Fruit fly (Drosophila melanogaster) whole organism, larva: Measurements from ENCODE around the gene stg1.

Experiments used
- noc ChIP-seq: fragments of 200-800 bp; sonication (Bioruptor generic); optimal IDR thresholded peaks from 3 replicates; lab custom pipeline; 2019; ENCODE audit warnings: missing biosample characterization, mild to moderate bottlenecking, missing genetic modification characterization, moderate library complexity

Gene stg1

DNA sequence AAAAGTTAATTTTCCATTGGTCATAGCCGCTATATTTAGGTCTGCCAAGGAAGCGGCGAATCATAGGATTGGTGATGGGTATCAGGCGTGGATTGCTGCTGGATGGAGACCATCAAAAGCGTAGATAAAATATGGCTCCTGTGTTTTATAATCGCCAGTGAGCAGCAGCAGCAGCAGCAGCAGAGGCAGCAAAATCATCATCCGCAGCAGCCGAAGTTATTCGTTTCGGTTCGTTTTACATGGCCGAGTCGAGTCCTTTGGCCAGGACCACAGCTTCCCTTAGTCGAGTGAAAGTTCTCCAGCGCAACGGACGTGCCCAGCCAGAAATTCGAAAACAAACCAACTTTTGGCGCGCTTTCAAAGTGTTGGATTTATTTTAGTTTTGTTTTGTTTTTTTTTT, at the start of gene stg1:
Gene stg1, plus strand, starts transcription at position 301 of the 400 bp plus-strand sequence.
- no peak for TF ChIP-seq noc (tag; lab: Kevin White, UChicago)

dm6 chrX:21044278-21044830, 49.3 kb upstream of the stg1 start:
- TF ChIP-seq noc (tag; lab: Kevin White, UChicago) = no peak

DNA sequence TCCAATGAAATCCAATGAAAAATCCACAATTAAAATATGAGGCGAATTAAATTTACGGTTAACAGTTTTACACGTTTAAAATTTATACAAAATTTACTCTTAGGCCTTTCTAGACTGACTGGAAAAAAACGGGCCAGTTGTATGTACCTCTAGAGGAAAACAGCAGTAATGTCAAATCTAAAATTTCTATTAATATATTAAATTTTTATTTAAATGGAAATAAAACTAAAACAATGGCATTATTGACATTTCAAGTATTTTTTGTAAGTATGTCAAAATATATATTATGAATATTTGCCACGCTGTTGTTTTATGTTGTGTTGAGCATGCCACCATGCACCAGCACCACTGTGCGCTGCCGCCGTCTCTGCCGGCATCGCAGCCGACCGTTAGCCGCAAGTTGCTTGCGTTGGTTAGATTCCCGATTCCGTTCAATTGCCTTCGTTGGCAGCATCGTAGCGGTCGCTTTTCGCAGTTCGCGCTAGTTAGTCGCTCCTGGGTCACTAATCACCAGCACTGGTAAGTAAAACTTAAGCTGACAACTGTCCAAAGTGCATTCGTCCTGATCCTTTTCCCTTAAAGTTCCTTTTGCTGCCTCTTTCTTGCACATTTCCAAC, 48.7 kb upstream of the stg1 start, which contains the start of gene Cbs:
Gene Cbs, plus strand, starts transcription at position 308 of the 617 bp plus-strand sequence.
- peak; percentile 52 for TF ChIP-seq noc (tag; lab: Kevin White, UChicago)

DNA sequence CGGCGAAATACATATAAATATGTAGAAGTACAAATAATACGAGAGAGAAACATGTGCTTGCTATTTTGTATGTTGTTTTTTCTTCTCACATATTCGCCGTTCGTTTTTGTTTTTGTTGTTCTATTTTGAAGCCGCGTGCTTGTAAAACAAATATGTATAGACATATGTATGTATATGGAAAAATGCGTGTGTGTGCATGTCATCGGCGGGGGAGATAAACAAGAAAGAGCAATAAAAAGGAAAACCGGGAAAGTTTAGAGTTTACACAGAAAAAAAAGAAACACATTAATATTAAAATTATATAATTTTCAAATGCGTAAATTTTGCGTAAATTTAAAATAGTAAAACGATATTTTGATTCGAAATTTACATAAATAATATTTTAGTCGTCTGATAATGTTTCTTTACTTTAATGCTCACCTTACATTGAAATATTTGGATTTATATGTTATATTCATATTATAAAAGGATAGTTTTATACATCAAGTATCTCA, 48.1 kb upstream of the stg1 start:
- no peak for TF ChIP-seq noc (tag; lab: Kevin White, UChicago)

- no peak for TF ChIP-seq noc (tag; lab: Kevin White, UChicago)
These were observed 47.5 kb upstream of the stg1 start for dm6 chrX:21046141-21046540.

- TF ChIP-seq noc (tag; lab: Kevin White, UChicago) = no peak
These were observed 45.9 kb upstream of the stg1 start for dm6 chrX:21047717-21048116.

DNA sequence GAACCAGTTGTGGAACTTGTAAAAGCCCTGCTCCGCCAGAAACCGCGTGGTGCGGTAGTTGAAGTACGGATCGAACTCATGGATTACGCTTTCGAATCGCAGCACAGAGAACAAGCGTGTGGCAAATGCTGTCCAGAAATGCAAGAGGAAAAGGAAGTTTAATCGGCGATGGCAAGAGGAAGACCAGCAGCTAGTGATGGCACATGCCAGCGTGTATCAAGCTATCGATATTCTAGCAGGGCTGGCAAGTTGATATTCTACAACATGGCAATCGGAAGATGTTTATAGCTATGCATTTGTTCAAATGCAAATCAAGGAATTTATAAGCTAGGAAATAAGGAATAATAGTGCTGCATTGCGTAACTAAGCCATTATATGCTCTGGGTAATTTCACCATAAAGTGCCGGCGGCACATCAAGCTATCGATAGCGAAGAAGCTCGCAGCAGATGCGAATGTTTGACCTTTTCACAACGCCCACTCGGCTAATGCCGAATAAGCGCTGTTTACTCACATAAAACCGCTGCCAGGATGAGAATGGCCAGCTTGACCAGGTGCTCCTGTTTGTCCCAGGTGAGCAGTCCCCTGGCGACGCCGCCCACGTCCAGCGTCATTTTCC, 40.4 kb upstream of the stg1 start:
- TF ChIP-seq noc (tag; lab: Kevin White, UChicago) = peak; percentile 71

DNA sequence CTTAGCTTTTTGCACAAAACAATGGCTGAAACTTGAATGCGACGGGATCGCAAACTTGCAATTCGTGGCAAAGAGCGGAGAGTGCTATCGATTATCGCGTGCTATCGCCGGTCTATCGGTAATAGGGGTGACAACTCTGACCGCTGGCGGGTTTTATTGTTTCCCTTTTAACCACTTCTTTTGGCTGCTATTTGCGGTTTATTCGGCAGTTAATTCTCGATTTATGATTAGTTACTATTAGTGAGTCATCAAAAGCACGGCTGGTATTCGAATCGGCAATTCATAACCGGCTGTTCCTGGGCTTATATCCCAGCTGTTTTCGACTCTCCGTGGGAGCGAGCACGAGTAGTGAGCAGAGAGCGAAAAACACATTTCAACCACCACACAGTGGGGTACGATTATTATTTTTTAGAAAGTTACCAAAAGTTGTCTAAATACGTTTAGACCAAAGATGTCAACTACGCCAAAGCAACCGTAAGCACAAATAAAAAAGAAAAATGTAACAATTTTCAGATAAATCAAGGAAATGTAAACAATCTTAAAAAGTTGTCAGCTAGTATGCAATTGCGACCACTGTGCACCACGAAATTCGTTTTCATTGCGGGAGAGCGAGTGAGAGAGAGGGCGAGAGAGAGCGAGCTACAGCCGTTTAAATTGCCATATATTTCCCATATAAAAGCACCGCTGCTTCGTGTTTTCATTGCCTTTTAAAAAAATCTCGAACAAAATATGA, 39.6 kb upstream of the stg1 start, which contains the start of the genes Stt3A and bves:
Gene Stt3A, minus strand, starts transcription at position 89 of the 733 bp plus-strand sequence.
Gene bves, plus strand, starts transcription at position 115 of the 733 bp plus-strand sequence.
- TF ChIP-seq noc (tag; lab: Kevin White, UChicago) = peak; percentile 97

DNA sequence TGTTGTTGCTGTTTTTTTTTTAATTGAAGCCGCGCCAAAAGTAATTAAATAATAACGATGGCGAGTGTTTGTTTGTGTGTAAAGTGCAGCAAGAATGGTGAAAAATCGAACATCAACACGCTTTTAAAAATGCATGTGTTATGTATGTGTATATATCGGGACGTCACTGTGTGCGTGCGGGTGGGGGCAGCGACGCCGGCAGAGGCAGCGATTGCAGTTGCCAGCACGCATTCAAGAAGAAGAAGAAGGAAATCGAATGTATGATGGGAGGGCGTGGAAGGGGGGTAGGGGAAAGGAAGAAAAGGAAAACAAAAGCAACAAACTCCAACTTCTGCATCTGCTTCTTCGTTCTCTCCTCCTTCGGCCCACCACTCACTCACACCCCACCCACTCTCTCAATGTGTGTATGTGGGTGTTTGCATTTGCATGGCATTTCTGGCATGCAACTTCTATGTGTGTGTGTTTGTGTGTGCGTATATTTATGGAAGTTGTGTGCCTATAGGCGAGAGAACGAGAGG, 38.6 kb upstream of the stg1 start:
- TF ChIP-seq noc (tag; lab: Kevin White, UChicago) = no peak

dm6 chrX:21056732-21057131, 36.9 kb upstream of the stg1 start:
- TF ChIP-seq noc (tag; lab: Kevin White, UChicago) = no peak

DNA sequence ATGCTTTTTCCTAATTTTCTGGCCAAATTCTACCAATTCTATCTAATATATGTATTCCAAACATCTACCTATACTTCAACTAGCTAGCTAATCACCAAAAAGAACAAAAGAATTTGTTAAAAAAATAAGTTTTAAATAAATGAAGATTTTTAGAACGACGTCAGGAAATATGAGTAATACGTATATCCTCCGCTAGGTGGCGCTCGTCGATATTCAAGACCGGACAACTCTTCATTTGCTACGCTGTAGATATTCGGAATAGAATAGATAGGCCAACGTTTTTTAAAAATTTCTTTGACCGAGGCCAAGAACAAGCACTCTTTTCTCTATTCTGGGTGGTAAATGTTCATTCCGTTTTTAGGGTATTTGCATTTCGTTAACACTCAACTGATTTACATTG, 35.2 kb upstream of the stg1 start:
- no peak for TF ChIP-seq noc (tag; lab: Kevin White, UChicago)

dm6 chrX:21058991-21059390, 34.7 kb upstream of the stg1 start:
- TF ChIP-seq noc (tag; lab: Kevin White, UChicago) = peak; percentile 83

dm6 chrX:21060579-21060978, 33.1 kb upstream of the stg1 start:
- no peak for TF ChIP-seq noc (tag; lab: Kevin White, UChicago)

DNA sequence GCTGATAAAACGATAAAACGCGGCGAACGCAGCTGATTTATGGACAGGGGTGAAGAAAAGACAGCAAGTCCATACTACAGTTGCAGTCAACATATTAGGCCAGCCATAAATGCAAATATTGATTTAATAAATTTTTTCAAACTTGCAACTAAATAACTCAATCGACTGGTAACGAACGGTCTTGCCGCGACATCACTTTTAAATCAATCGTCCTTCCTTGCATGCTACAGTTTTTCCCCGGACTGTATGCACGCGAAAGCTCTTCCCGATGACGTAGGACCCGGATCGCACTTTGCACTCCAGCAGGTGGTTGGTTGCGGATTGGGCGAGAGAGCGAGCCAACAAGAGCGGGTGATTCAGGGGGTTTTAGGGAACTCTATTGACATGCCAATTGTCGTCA, 28.7 kb upstream of the stg1 start:
- TF ChIP-seq noc (tag; lab: Kevin White, UChicago) = no peak

- TF ChIP-seq noc (tag; lab: Kevin White, UChicago) = no peak
These were observed 27.9 kb upstream of the stg1 start for dm6 chrX:21065775-21066174.

- no peak for TF ChIP-seq noc (tag; lab: Kevin White, UChicago)
These were observed 26.2 kb upstream of the stg1 start, which contains the start of gene CG32512 for dm6 chrX:21067474-21067873. TSS of gene CG32512 (minus strand) at chrX:21067540.
